Fruit fly (Drosophila melanogaster) whole organism, pupa: ENCODE data around the gene CG13999.
A peak's percentile ranks its signal among the peaks of the same experiment; 100 is the strongest.

Experiments used
- EcR ChIP-seq: fragments of 200-800 bp; sonication (Bioruptor generic); optimal IDR thresholded peaks from 3 replicates; lab custom pipeline; 2019; ENCODE audit warnings: missing biosample characterization, missing genetic modification characterization, mild to moderate bottlenecking, moderate library complexity, missing genetic modification reagents
- Snoo ChIP-seq: fragments of 200-800 bp; sonication (Bioruptor generic); optimal IDR thresholded peaks from 3 replicates; lab custom pipeline; 2017; ENCODE audit warnings: missing biosample characterization, mild to moderate bottlenecking, missing genetic modification characterization, inconsistent platforms

DNA sequence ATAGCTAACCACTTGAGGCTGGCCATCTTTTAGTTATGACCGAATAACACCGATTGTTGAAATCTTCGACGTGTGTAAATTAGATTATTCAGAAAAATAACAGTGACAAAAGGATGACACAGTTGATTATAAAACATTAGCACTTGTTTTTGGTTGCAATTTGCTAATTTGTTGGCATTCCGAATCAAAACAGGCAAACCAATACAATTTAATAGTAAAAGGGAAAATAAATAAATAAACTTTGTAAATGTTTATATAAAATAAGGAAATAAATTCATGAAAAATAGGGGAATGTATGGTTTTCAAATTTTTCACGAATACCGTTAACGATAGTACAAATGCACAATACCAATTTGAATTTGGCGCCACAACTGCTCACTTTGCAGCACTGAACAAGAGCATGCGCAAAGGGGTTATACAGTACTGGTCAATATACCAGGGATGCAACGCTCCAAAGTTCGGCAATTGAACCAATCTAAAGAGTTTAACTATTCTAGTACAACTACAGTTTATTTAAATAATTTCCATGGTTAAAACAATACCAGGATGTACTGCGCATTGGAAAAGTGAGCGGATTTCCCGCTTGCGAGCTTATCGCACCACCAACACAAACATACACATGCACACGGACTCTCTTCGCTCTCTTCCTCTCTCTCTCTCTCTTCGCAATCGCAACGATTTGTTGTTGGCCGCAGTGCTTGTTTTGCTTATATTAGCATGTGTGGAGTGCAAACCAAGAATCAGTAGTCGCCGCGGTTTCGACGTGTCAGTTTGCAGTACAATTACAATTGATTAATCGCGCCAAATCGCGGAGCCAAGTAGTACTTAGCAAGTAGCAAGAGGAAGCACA lies 12.8 kb downstream of the CG13999 start, which contains the start of the genes Sfp26Ad and Gpdh1:
- TF ChIP-seq EcR (GFP tag; lab: Kevin White, UChicago) (peak; percentile 71), Snoo (peak; percentile 66)
